Fruit fly (Drosophila melanogaster): Measurements from ENCODE around the gene CG13458.

Gene CG13458

DNA sequence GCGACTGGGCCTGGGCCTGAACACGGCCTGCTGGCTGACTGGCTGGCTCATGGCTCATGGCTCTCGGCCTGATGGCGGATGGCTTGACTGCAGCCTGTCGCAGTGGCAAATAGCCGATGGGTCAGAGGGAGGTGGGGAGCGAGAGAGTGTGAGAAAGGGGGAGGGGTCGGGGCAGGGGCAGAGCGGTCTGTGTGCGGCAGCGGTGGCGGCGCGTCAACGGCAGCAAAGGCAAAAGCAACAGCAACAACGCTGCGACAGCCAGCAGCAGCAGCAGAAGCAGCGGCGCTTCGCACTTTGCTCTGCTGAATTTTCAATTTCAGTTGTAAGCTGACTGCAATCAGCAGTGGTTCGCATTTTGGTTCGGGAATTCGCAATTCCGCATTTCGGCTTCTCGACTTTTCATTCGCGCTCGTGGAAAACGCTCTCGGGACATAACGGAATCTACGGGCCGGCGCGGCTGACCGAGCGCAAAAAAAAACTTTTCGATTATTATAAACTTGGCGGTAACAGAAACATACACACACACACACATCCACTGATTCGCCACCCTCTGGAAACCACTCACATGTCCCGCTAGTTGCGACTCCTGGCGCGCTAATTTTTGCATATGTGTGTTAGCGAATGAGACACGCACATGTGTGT is 7.7 kb upstream of the CG13458 start, which contains the start of gene CG45071:
Gene CG45071, plus strand, starts transcription at position 317 of the 642 bp plus-strand sequence.
- TF ChIP-seq N (GFP tag; optimal IDR thresholded peaks at IDR 0.05) (no peak), jim (GFP tag; optimal IDR thresholded peaks at IDR 0.05) (no peak), HLH106 (tag; optimal IDR thresholded peaks at IDR 0.05) (no peak), psq (GFP tag; optimal IDR thresholded peaks at IDR 0.05) (no peak), Dfd (GFP tag; optimal IDR thresholded peaks at IDR 0.05) (no peak), Mio (GFP tag; optimal IDR thresholded peaks at IDR 0.05) (no peak), ey (GFP tag; optimal IDR thresholded peaks at IDR 0.05) (no peak), Jra (GFP tag; optimal IDR thresholded peaks at IDR 0.05) (no peak), sage (GFP tag; optimal IDR thresholded peaks at IDR 0.05) (no peak), Hnf4 (GFP tag; optimal IDR thresholded peaks at IDR 0.05) (no peak), rgr (GFP tag; optimal IDR thresholded peaks at IDR 0.05) (no peak), usp (GFP tag; optimal IDR thresholded peaks at IDR 0.05) (no peak), Myc (optimal IDR thresholded peaks at IDR 0.05) (no peak)

DNA sequence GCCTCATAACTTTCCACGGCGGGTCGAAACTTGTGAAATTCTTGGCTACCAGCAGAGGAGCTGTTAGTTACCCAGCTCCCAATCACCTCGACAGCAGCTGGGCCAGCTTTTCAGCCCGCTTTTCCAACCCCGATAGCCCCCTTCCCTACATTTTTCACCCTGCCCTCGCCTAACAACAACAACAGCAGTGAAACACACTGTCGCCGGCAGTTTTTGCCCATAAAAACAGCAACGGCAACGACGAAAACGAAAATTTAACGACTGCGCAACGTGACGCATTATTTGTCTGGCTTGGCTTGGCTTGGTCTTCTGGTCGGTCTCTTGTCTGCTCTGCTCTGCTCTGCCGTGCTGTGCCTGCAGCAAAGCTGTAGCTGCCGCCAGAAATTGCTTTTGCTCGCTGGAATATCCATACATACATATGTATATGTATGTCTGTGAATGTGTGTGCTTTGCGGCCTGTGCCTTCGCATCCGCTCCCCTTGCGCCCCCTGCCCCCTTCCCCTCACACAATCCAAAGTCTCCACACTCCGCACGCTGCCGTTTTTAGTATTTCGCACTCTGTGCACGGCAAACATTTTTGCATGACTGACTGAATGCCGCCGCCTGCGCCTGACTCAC is 6.1 kb upstream of the CG13458 start:
- peak in 1 of 2 experiments; percentile 30 for TF ChIP-seq dl (GFP tag; optimal IDR thresholded peaks at IDR 0.05; ENCODE audit: insufficient read depth in 1 of 2, partially characterized antibody in 2 of 2)
- TF ChIP-seq Sp1 (GFP tag; optimal IDR thresholded peaks at IDR 0.05): no peak
- TF ChIP-seq Dif (GFP tag; optimal IDR thresholded peaks at IDR 0.05; ENCODE audit: partially characterized antibody): peak; percentile 47
- TF ChIP-seq CG32264 (GFP tag; optimal IDR thresholded peaks at IDR 0.05): no peak
- no peak for TF ChIP-seq GATAd (GFP tag; optimal IDR thresholded peaks at IDR 0.05)
- TF ChIP-seq jim (GFP tag; optimal IDR thresholded peaks at IDR 0.05): no peak
- TF ChIP-seq sage (GFP tag; optimal IDR thresholded peaks at IDR 0.05): no peak

DNA sequence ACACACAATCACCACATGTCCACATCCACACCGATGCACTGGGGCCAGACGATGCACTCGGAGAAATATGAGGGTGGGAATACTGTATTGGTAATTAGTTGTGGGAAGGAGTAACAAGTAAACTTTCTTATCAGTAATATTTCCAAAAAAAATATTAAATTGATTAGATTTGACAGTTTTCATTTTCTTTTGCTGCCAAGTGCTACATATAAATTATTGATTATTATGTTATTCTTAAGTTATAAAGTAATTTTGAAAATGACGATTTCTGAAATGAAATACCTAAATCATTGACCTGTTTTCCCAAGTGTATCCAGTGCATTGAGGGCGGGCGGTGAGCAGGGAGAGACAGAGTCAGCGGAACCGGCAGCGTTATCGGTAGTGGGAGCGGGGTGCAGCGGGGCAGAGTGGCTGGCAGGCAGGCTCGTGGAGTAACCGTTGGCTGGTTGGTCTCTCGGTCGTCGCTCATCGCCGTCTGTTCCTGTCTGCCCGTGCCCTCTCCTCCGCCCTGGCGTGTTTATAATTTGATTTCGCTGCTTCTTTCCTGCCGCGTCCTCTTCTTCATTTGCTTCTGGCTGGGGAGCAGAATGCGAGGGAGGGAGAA is 5.5 kb upstream of the CG13458 start:
- TF ChIP-seq N (GFP tag; optimal IDR thresholded peaks at IDR 0.05) (no peak), foxo (GFP tag; optimal IDR thresholded peaks at IDR 0.05) (peak in 1 of 2 experiments; percentile 95), dmrt93B (GFP tag; optimal IDR thresholded peaks at IDR 0.05) (peak; percentile 94), tai (GFP tag; optimal IDR thresholded peaks at IDR 0.05) (peak; percentile 83), psq (GFP tag; optimal IDR thresholded peaks at IDR 0.05) (peak; percentile 96), HLH106 (tag; optimal IDR thresholded peaks at IDR 0.05) (peak; percentile 96), GATAd (GFP tag; optimal IDR thresholded peaks at IDR 0.05) (no peak), woc (GFP tag; optimal IDR thresholded peaks at IDR 0.05) (peak; percentile 97), h (GFP tag; optimal IDR thresholded peaks at IDR 0.05) (peak; percentile 94), Jra (GFP tag; optimal IDR thresholded peaks at IDR 0.05) (peak; percentile 85), Mio (GFP tag; optimal IDR thresholded peaks at IDR 0.05) (peak; percentile 40), sv (GFP tag; optimal IDR thresholded peaks at IDR 0.05) (no peak), Hr78 (GFP tag; optimal IDR thresholded peaks at IDR 0.05) (no peak), Hnf4 (GFP tag; optimal IDR thresholded peaks at IDR 0.05) (peak; percentile 81), pan (optimal IDR thresholded peaks at IDR 0.05) (no peak), ey (GFP tag; optimal IDR thresholded peaks at IDR 0.05) (peak; percentile 92), CG9705 (GFP tag; optimal IDR thresholded peaks at IDR 0.05) (peak; percentile 92), br (GFP tag; optimal IDR thresholded peaks at IDR 0.05) (peak; percentile 91), Abd-B (GFP tag; optimal IDR thresholded peaks at IDR 0.05) (no peak), dsf (GFP tag; optimal IDR thresholded peaks at IDR 0.05; ENCODE audit: borderline replicate concordance) (peak; percentile 76), Vsx2 (GFP tag; optimal IDR thresholded peaks at IDR 0.05; ENCODE audit: partially characterized antibody) (no peak), OdsH (GFP tag; optimal IDR thresholded peaks at IDR 0.05) (peak; percentile 94), CrebA (GFP tag; optimal IDR thresholded peaks at IDR 0.05; ENCODE audit: borderline replicate concordance) (no peak), Sp1 (GFP tag; optimal IDR thresholded peaks at IDR 0.05) (peak; percentile 97), CG32264 (GFP tag; optimal IDR thresholded peaks at IDR 0.05) (peak; percentile 72), brk (GFP tag; optimal IDR thresholded peaks at IDR 0.05) (peak; percentile 93), Rel (GFP tag; optimal IDR thresholded peaks at IDR 0.05) (peak; percentile 88), Rel (tag; optimal IDR thresholded peaks at IDR 0.05) (peak; percentile 47), Dfd (GFP tag; optimal IDR thresholded peaks at IDR 0.05) (no peak), jim (GFP tag; optimal IDR thresholded peaks at IDR 0.05) (no peak), usp (GFP tag; optimal IDR thresholded peaks at IDR 0.05) (no peak), lola (GFP tag; optimal IDR thresholded peaks at IDR 0.05) (no peak), dl (GFP tag; optimal IDR thresholded peaks at IDR 0.05; ENCODE audit: insufficient read depth in 1 of 2, partially characterized antibody in 2 of 2) (peak in 1 of 2 experiments; percentile 17), sage (GFP tag; optimal IDR thresholded peaks at IDR 0.05) (peak; percentile 61), Myc (optimal IDR thresholded peaks at IDR 0.05) (no peak), rgr (GFP tag; optimal IDR thresholded peaks at IDR 0.05) (peak; percentile 93), fru (GFP tag; optimal IDR thresholded peaks at IDR 0.05) (peak; percentile 95), Dif (GFP tag; optimal IDR thresholded peaks at IDR 0.05; ENCODE audit: partially characterized antibody) (peak; percentile 12), Hr83 (GFP tag; optimal IDR thresholded peaks at IDR 0.05; ENCODE audit: poor library complexity, severe bottlenecking) (peak; percentile 9)

Measured in whole organism, wandering third instar larva.